Fruit fly (Drosophila melanogaster) whole organism, adult: Measurements from ENCODE around the gene Nepl8.

Experiments used
- CG11617 ChIP-seq: fragments of 200-800 bp; sonication (Bioruptor generic); optimal IDR thresholded peaks from 2 replicates; lab custom pipeline; 2017; ENCODE audit warnings: mild to moderate bottlenecking, missing biosample characterization, missing genetic modification reagents, missing genetic modification characterization
- CG12768 ChIP-seq: fragments of 200-800 bp; sonication (Bioruptor generic); optimal IDR thresholded peaks from 2 replicates; lab custom pipeline; 2017; ENCODE audit warnings: missing biosample characterization, missing genetic modification characterization, mild to moderate bottlenecking, moderate library complexity, missing genetic modification reagents
- CG14711 ChIP-seq: fragments of 200-800 bp; sonication (Bioruptor generic); optimal IDR thresholded peaks from 2 replicates; lab custom pipeline; 2018; ENCODE audit warnings: missing biosample characterization, mild to moderate bottlenecking, missing genetic modification characterization, moderate library complexity
- CG1620 ChIP-seq: fragments of 200-800 bp; sonication (Bioruptor generic); optimal IDR thresholded peaks from 2 replicates; lab custom pipeline; 2016; ENCODE audit warnings: missing biosample characterization, missing genetic modification characterization
- CG33017 ChIP-seq: fragments of 200-800 bp; sonication (Bioruptor generic); optimal IDR thresholded peaks from 2 replicates; lab custom pipeline; 2018; ENCODE audit warnings: missing biosample characterization, mild to moderate bottlenecking, missing genetic modification characterization, moderate library complexity
- CG5204 ChIP-seq: fragments of 200-800 bp; sonication (Bioruptor generic); optimal IDR thresholded peaks from 2 replicates; lab custom pipeline; 2016; ENCODE audit warnings: missing biosample characterization, missing genetic modification characterization
- CG7045 ChIP-seq: fragments of 200-800 bp; sonication (Bioruptor generic); optimal IDR thresholded peaks from 2 replicates; lab custom pipeline; 2017; ENCODE audit warnings: missing biosample characterization, mild to moderate bottlenecking, missing genetic modification characterization
- CG7101 ChIP-seq: fragments of 200-800 bp; sonication (Bioruptor generic); optimal IDR thresholded peaks from 2 replicates; lab custom pipeline; 2018; ENCODE audit warnings: missing biosample characterization, mild to moderate bottlenecking, missing genetic modification characterization, moderate library complexity
- Clk ChIP-seq: fragments of 200-800 bp; sonication (Bioruptor generic); optimal IDR thresholded peaks from 2 replicates; lab custom pipeline; 2017; ENCODE audit warnings: missing biosample characterization, missing genetic modification characterization
- Crg-1 ChIP-seq: fragments of 200-800 bp; sonication (Bioruptor generic); optimal IDR thresholded peaks from 2 replicates; lab custom pipeline; 2016; ENCODE audit warnings: missing biosample characterization, missing genetic modification characterization
- Hr96 ChIP-seq: fragments of 200-800 bp; sonication (Bioruptor generic); optimal IDR thresholded peaks from 2 replicates; lab custom pipeline; 2016; ENCODE audit warnings: missing biosample characterization, missing genetic modification characterization
- Mnt ChIP-seq: fragments of 200-800 bp; sonication (Bioruptor generic); optimal IDR thresholded peaks from 2 replicates; lab custom pipeline; 2016; ENCODE audit warnings: missing biosample characterization, mild to moderate bottlenecking, missing genetic modification characterization
- bab1 ChIP-seq: fragments of 200-800 bp; sonication (Bioruptor generic); optimal IDR thresholded peaks from 3 replicates; lab custom pipeline; 2019; ENCODE audit warnings: missing biosample characterization, mild to moderate bottlenecking, missing genetic modification characterization, moderate library complexity
- cic ChIP-seq: fragments of 200-800 bp; sonication (Bioruptor generic); optimal IDR thresholded peaks from 2 replicates; lab custom pipeline; 2017; ENCODE audit warnings: missing biosample characterization, mild to moderate bottlenecking, missing genetic modification characterization, moderate library complexity
- cnc ChIP-seq, 2 experiments: fragments of >200 bp; optimal IDR thresholded peaks; 2 replicates each; lab custom pipeline; 2017
- kay ChIP-seq: fragments of 200-800 bp; sonication (Bioruptor generic); peaks from one replicate; lab custom pipeline; 2016; ENCODE audit warnings: missing biosample characterization, missing genetic modification characterization, borderline replicate concordance
- ovo ChIP-seq: fragments of 200-800 bp; sonication (Bioruptor generic); optimal IDR thresholded peaks from 2 replicates; lab custom pipeline; 2016; ENCODE audit warnings: missing biosample characterization, missing genetic modification characterization
- pad ChIP-seq: fragments of 200-800 bp; sonication (Bioruptor generic); optimal IDR thresholded peaks from 3 replicates; lab custom pipeline; 2017; ENCODE audit warnings: missing biosample characterization, missing genetic modification characterization, mild to moderate bottlenecking, moderate library complexity, missing genetic modification reagents
- tj ChIP-seq: fragments of 200-800 bp; sonication (Bioruptor generic); optimal IDR thresholded peaks from 3 replicates; lab custom pipeline; 2017; ENCODE audit warnings: missing biosample characterization, mild to moderate bottlenecking, missing genetic modification characterization, moderate library complexity
- toe ChIP-seq: fragments of 200-800 bp; sonication (Bioruptor generic); optimal IDR thresholded peaks from 2 replicates; lab custom pipeline; 2016; ENCODE audit warnings: missing biosample characterization, missing genetic modification characterization

Nepl8 gene

dm6 chr2L:16450891-16451290 lies 37.1 kb upstream of the Nepl8 start, which contains the start of gene Idgf3:
Idgf3 (plus strand) TSS chr2L:16450907.
- no peak for TF ChIP-seq CG7045 (GFP tag; lab: Kevin White, UChicago)
- peak; percentile 14 for TF ChIP-seq toe (GFP tag; lab: Kevin White, UChicago)
- TF ChIP-seq Clk (GFP tag; lab: Kevin White, UChicago) = no peak
- TF ChIP-seq Mnt (GFP tag; lab: Kevin White, UChicago) = peak; percentile 32
- peak; percentile 32 for TF ChIP-seq Hr96
- TF ChIP-seq tj (GFP tag; lab: Kevin White, UChicago) = peak; percentile 4
- peak; percentile 22 for TF ChIP-seq CG11617 (GFP tag; lab: Kevin White, UChicago)
- TF ChIP-seq kay (GFP tag; lab: Kevin White, UChicago) = no peak
- TF ChIP-seq CG5204 = peak; percentile 13
- peak; percentile 49 for TF ChIP-seq CG12768 (GFP tag; lab: Kevin White, UChicago)
- TF ChIP-seq pad (GFP tag; lab: Kevin White, UChicago) = no peak
- peak; percentile 58 for TF ChIP-seq cic (GFP tag; lab: Kevin White, UChicago)
- peak; percentile 32 for TF ChIP-seq CG7101 (tag; lab: Kevin White, UChicago)

- TF ChIP-seq Crg-1 (GFP tag; lab: Kevin White, UChicago) (peak; percentile 3), Clk (GFP tag; lab: Kevin White, UChicago) (no peak), ovo (GFP tag; lab: Kevin White, UChicago) (peak; percentile 31), Hr96 (no peak), bab1 (GFP tag; lab: Kevin White, UChicago) (no peak), CG11617 (GFP tag; lab: Kevin White, UChicago) (no peak), CG1620 (no peak), CG7101 (tag; lab: Kevin White, UChicago) (peak; percentile 28), CG14711 (tag; lab: Kevin White, UChicago) (peak; percentile 1), CG7045 (GFP tag; lab: Kevin White, UChicago) (peak; percentile 15)
Measured at dm6 chr2L:16451858-16452257, 36.1 kb upstream of the Nepl8 start.

- TF ChIP-seq CG14711 (tag; lab: Kevin White, UChicago) (no peak), cic (GFP tag; lab: Kevin White, UChicago) (no peak), CG5204 (no peak), bab1 (GFP tag; lab: Kevin White, UChicago) (no peak), tj (GFP tag; lab: Kevin White, UChicago) (no peak), CG7101 (tag; lab: Kevin White, UChicago) (no peak), CG1620 (no peak), CG11617 (GFP tag; lab: Kevin White, UChicago) (no peak), ovo (GFP tag; lab: Kevin White, UChicago) (no peak), Crg-1 (GFP tag; lab: Kevin White, UChicago) (no peak), pad (GFP tag; lab: Kevin White, UChicago) (no peak), Clk (GFP tag; lab: Kevin White, UChicago) (no peak), toe (GFP tag; lab: Kevin White, UChicago) (no peak), cnc (optimal IDR thresholded peaks at IDR 0.05; lab: Kevin White, UChicago) (no peak), kay (GFP tag; lab: Kevin White, UChicago) (no peak)
Measured at dm6 chr2L:16458385-16458784, 29.6 kb upstream of the Nepl8 start.

dm6 chr2L:16463657-16464056 lies 24.3 kb upstream of the Nepl8 start:
- TF ChIP-seq Crg-1 (GFP tag; lab: Kevin White, UChicago) = no peak
- TF ChIP-seq pad (GFP tag; lab: Kevin White, UChicago) = no peak
- TF ChIP-seq CG7101 (tag; lab: Kevin White, UChicago) = no peak
- TF ChIP-seq CG7045 (GFP tag; lab: Kevin White, UChicago) = no peak
- no peak for TF ChIP-seq tj (GFP tag; lab: Kevin White, UChicago)
- TF ChIP-seq CG14711 (tag; lab: Kevin White, UChicago) = no peak
- no peak for TF ChIP-seq toe (GFP tag; lab: Kevin White, UChicago)
- TF ChIP-seq cic (GFP tag; lab: Kevin White, UChicago) = no peak
- no peak for TF ChIP-seq CG11617 (GFP tag; lab: Kevin White, UChicago)
- no peak for TF ChIP-seq CG12768 (GFP tag; lab: Kevin White, UChicago)
- no peak for TF ChIP-seq bab1 (GFP tag; lab: Kevin White, UChicago)
- TF ChIP-seq Clk (GFP tag; lab: Kevin White, UChicago) = no peak
- TF ChIP-seq cnc (optimal IDR thresholded peaks at IDR 0.05; lab: Kevin White, UChicago) = no peak
- no peak for TF ChIP-seq Hr96

dm6 chr2L:16469749-16470148 lies 18.2 kb upstream of the Nepl8 start:
- TF ChIP-seq pad (GFP tag; lab: Kevin White, UChicago) = no peak
- no peak for TF ChIP-seq CG5204
- no peak for TF ChIP-seq Clk (GFP tag; lab: Kevin White, UChicago)
- no peak for TF ChIP-seq toe (GFP tag; lab: Kevin White, UChicago)
- no peak for TF ChIP-seq CG1620

dm6 chr2L:16472184-16472583 lies 15.8 kb upstream of the Nepl8 start:
- no peak for TF ChIP-seq kay (GFP tag; lab: Kevin White, UChicago)
- no peak for TF ChIP-seq bab1 (GFP tag; lab: Kevin White, UChicago)
- TF ChIP-seq Clk (GFP tag; lab: Kevin White, UChicago) = no peak
- no peak for TF ChIP-seq toe (GFP tag; lab: Kevin White, UChicago)
- TF ChIP-seq CG33017 = no peak

dm6 chr2L:16476517-16476916 lies 11.4 kb upstream of the Nepl8 start:
- TF ChIP-seq toe (GFP tag; lab: Kevin White, UChicago) (no peak), CG5204 (no peak), Clk (GFP tag; lab: Kevin White, UChicago) (no peak), CG7045 (GFP tag; lab: Kevin White, UChicago) (no peak), pad (GFP tag; lab: Kevin White, UChicago) (no peak), CG14711 (tag; lab: Kevin White, UChicago) (no peak), CG33017 (no peak), tj (GFP tag; lab: Kevin White, UChicago) (no peak), bab1 (GFP tag; lab: Kevin White, UChicago) (no peak), cic (GFP tag; lab: Kevin White, UChicago) (no peak), Crg-1 (GFP tag; lab: Kevin White, UChicago) (no peak), CG7101 (tag; lab: Kevin White, UChicago) (no peak), CG11617 (GFP tag; lab: Kevin White, UChicago) (no peak), cnc (optimal IDR thresholded peaks at IDR 0.05; lab: Kevin White, UChicago) (no peak), kay (GFP tag; lab: Kevin White, UChicago) (no peak)
